Worm (Caenorhabditis elegans) whole organism, young adult: ENCODE results near the gene mbk-1.

Experiments used
- B0261.1 ChIP-seq: sonication (generic microtip); optimal IDR thresholded peaks from 2 replicates; lab custom pipeline; 2016; ENCODE audit warnings: mild to moderate bottlenecking, missing genetic modification characterization, moderate library complexity, missing compliant biosample characterization
- C17E4.6 ChIP-seq: fragments of 200-800 bp; sonication (Bioruptor generic); IDR thresholded peaks from 2 replicates; pipeline ENCODE4 v1.3.6; 2022; ENCODE audit warnings: missing genetic modification reagents, missing genetic modification characterization, missing compliant biosample characterization
- D2030.7 ChIP-seq: fragments of 200-800 bp; sonication (Bioruptor generic); IDR thresholded peaks from 2 replicates; pipeline ENCODE4 v1.3.6; 2022; ENCODE audit warnings: missing genetic modification reagents, missing genetic modification characterization, missing compliant biosample characterization
- F10E7.11 ChIP-seq: sonication (generic microtip); optimal IDR thresholded peaks from 2 replicates; lab custom pipeline; 2017; ENCODE audit warnings: mild to moderate bottlenecking, missing genetic modification characterization, moderate library complexity, missing compliant biosample characterization
- F22D6.2 ChIP-seq: sonication (generic microtip); optimal IDR thresholded peaks from 2 replicates; lab custom pipeline; 2016; ENCODE audit warnings: mild to moderate bottlenecking, missing genetic modification characterization, missing compliant biosample characterization
- F37B4.10 ChIP-seq: fragments of 200-800 bp; sonication (Bioruptor generic); IDR thresholded peaks from 2 replicates; pipeline ENCODE4 v1.3.6; 2022; ENCODE audit warnings: missing genetic modification characterization, missing compliant biosample characterization
- F55B11.4 ChIP-seq: sonication (generic microtip); optimal IDR thresholded peaks from 2 replicates; lab custom pipeline; 2016; ENCODE audit warnings: missing compliant biosample characterization, missing genetic modification characterization, borderline replicate concordance; ENCODE audit not compliant: insufficient read depth
- K12H6.12 ChIP-seq: fragments of 200-800 bp; sonication (Bioruptor generic); optimal IDR thresholded peaks from 2 replicates; lab custom pipeline; 2018; ENCODE audit warnings: mild to moderate bottlenecking, missing genetic modification characterization, missing compliant biosample characterization
- T26A5.8 ChIP-seq: sonication (generic microtip); optimal IDR thresholded peaks from 2 replicates; lab custom pipeline; 2016; ENCODE audit warnings: missing genetic modification characterization, missing compliant biosample characterization
- Y53G8AR.9 ChIP-seq: fragments of 200-800 bp; sonication (Bioruptor generic); conservative IDR thresholded peaks from 2 replicates; pipeline ENCODE4 v1.3.6; 2022; ENCODE audit warnings: missing genetic modification reagents, missing genetic modification characterization, missing compliant biosample characterization
- Y56A3A.18 ChIP-seq: fragments of 200-800 bp; sonication (Bioruptor generic); IDR thresholded peaks from 2 replicates; pipeline ENCODE4 v1.3.6; 2022; ENCODE audit warnings: missing genetic modification reagents, missing genetic modification characterization, missing compliant biosample characterization
- ama-1 ChIP-seq, 3 experiments: fragments of 150-350 bp in 1 of 3; sonication (generic microtip) in 2 of 3; optimal IDR thresholded peaks; 2 replicates each; lab custom pipeline; 2014 to 2018; ENCODE audit warnings: missing biosample characterization in 2 of 3, missing genetic modification characterization in 2 of 3, missing genetic modification reagents in 2 of 3
- aptf-2 ChIP-seq: fragments of 200-800 bp; sonication (Bioruptor generic); conservative IDR thresholded peaks from 2 replicates; pipeline ENCODE4 v1.3.6; 2022; ENCODE audit warnings: missing genetic modification reagents, missing genetic modification characterization, missing compliant biosample characterization
- atf-7 ChIP-seq: sonication (generic microtip); optimal IDR thresholded peaks from 2 replicates; lab custom pipeline; 2017; ENCODE audit warnings: mild to moderate bottlenecking, missing genetic modification characterization, missing compliant biosample characterization
- attf-5 ChIP-seq: fragments of 200-800 bp; sonication (Bioruptor generic); optimal IDR thresholded peaks from 2 replicates; lab custom pipeline; 2018; ENCODE audit warnings: mild to moderate bottlenecking, missing genetic modification characterization, missing compliant biosample characterization
- attf-6 ChIP-seq: fragments of 200-800 bp; sonication (Bioruptor generic); IDR thresholded peaks from 2 replicates; pipeline ENCODE4 v1.3.6; 2022; ENCODE audit warnings: missing genetic modification reagents, missing genetic modification characterization, missing compliant biosample characterization
- bed-2 ChIP-seq: fragments of 200-800 bp; sonication (Bioruptor generic); IDR thresholded peaks from 2 replicates; pipeline ENCODE4 v1.3.6; 2022; ENCODE audit warnings: missing genetic modification reagents, missing genetic modification characterization, missing compliant biosample characterization
- ceh-100 ChIP-seq: fragments of 200-800 bp; sonication (Bioruptor generic); IDR thresholded peaks from 2 replicates; pipeline ENCODE4 v1.3.6; 2022; ENCODE audit warnings: missing genetic modification reagents, missing genetic modification characterization, missing compliant biosample characterization
- ceh-27 ChIP-seq: fragments of 200-800 bp; sonication (Bioruptor generic); optimal IDR thresholded peaks from 2 replicates; lab custom pipeline; 2018; ENCODE audit warnings: mild to moderate bottlenecking, missing genetic modification characterization, moderate library complexity, missing compliant biosample characterization
- ceh-91 ChIP-seq: fragments of 200-800 bp; sonication (Bioruptor generic); IDR thresholded peaks from 2 replicates; pipeline ENCODE4 v1.3.6; 2022; ENCODE audit warnings: missing genetic modification reagents, missing genetic modification characterization, missing compliant biosample characterization
- dpff-1 ChIP-seq: sonication (generic microtip); optimal IDR thresholded peaks from 2 replicates; lab custom pipeline; 2017; ENCODE audit warnings: mild to moderate bottlenecking, missing genetic modification characterization, missing compliant biosample characterization
- dpl-1 ChIP-seq: fragments of 150-350 bp; optimal IDR thresholded peaks from 2 replicates; lab custom pipeline; 2014; ENCODE audit warnings: missing biosample characterization, missing genetic modification reagents, missing genetic modification characterization
- ets-4 ChIP-seq: fragments of 200-800 bp; sonication (Bioruptor generic); optimal IDR thresholded peaks from 2 replicates; lab custom pipeline; 2018; ENCODE audit warnings: mild to moderate bottlenecking, missing genetic modification characterization, missing compliant biosample characterization
- gei-17 ChIP-seq: fragments of 200-800 bp; sonication (Bioruptor generic); optimal IDR thresholded peaks from 2 replicates; lab custom pipeline; 2018; ENCODE audit warnings: mild to moderate bottlenecking, missing genetic modification characterization, missing compliant biosample characterization
- hlh-26 ChIP-seq: fragments of 200-800 bp; sonication (Bioruptor generic); conservative IDR thresholded peaks from 2 replicates; pipeline ENCODE4 v1.3.6; 2022; ENCODE audit warnings: missing genetic modification reagents, missing genetic modification characterization, missing compliant biosample characterization
- hmg-1.2 ChIP-seq: fragments of 200-800 bp; sonication (Bioruptor generic); IDR thresholded peaks from 2 replicates; pipeline ENCODE4 v1.3.6; 2022; ENCODE audit warnings: missing genetic modification reagents, missing genetic modification characterization, missing compliant biosample characterization
- hrde-1 ChIP-seq: sonication (generic microtip); optimal IDR thresholded peaks from 2 replicates; lab custom pipeline; 2016; ENCODE audit warnings: missing genetic modification characterization, mild to moderate bottlenecking, missing compliant biosample characterization, moderate library complexity, missing genotype, missing genetic modification reagents, borderline replicate concordance
- let-526 ChIP-seq: fragments of 200-800 bp; sonication (Bioruptor generic); IDR thresholded peaks from 2 replicates; pipeline ENCODE4 v1.3.6; 2022; ENCODE audit warnings: missing genetic modification reagents, missing genetic modification characterization, missing compliant biosample characterization
- madf-10 ChIP-seq: sonication (generic microtip); optimal IDR thresholded peaks from 2 replicates; lab custom pipeline; 2016; ENCODE audit warnings: mild to moderate bottlenecking, missing genetic modification characterization, missing compliant biosample characterization
- madf-3 ChIP-seq: fragments of 200-800 bp; sonication (Bioruptor generic); IDR thresholded peaks from 2 replicates; pipeline ENCODE4 v1.3.6; 2022; ENCODE audit warnings: missing genetic modification reagents, missing genetic modification characterization, missing compliant biosample characterization
- madf-8 ChIP-seq: fragments of 200-800 bp; sonication (Bioruptor generic); conservative IDR thresholded peaks from 2 replicates; pipeline ENCODE4 v1.3.6; 2022; ENCODE audit warnings: missing genetic modification reagents, missing genetic modification characterization, missing compliant biosample characterization
- mxl-1 ChIP-seq: sonication (generic microtip); optimal IDR thresholded peaks from 2 replicates; lab custom pipeline; 2016; ENCODE audit warnings: missing genetic modification characterization, missing compliant biosample characterization
- nfyb-1 ChIP-seq: fragments of 200-800 bp; sonication (Bioruptor generic); IDR thresholded peaks from 2 replicates; pipeline ENCODE4 v1.3.6; 2022; ENCODE audit warnings: missing genetic modification reagents, missing genetic modification characterization, missing compliant biosample characterization
- nhr-120 ChIP-seq: fragments of 200-800 bp; sonication (Bioruptor generic); IDR thresholded peaks from 2 replicates; pipeline ENCODE4 v1.3.6; 2022; ENCODE audit warnings: missing genetic modification characterization, missing compliant biosample characterization
- nhr-179 ChIP-seq: sonication (generic microtip); optimal IDR thresholded peaks from 2 replicates; lab custom pipeline; 2016; ENCODE audit warnings: mild to moderate bottlenecking, missing genetic modification characterization, missing compliant biosample characterization
- nhr-27 ChIP-seq: fragments of 200-800 bp; sonication (Bioruptor generic); optimal IDR thresholded peaks from 2 replicates; lab custom pipeline; 2018; ENCODE audit warnings: mild to moderate bottlenecking, missing genetic modification characterization, moderate library complexity, missing compliant biosample characterization
- nhr-80 ChIP-seq: sonication (generic microtip); optimal IDR thresholded peaks from 2 replicates; lab custom pipeline; 2016; ENCODE audit warnings: missing genetic modification characterization, missing compliant biosample characterization
- repo-1 ChIP-seq: sonication (generic microtip); optimal IDR thresholded peaks from 2 replicates; lab custom pipeline; 2017; ENCODE audit warnings: mild to moderate bottlenecking, missing genetic modification characterization, missing compliant biosample characterization
- sdz-38 ChIP-seq: sonication (generic microtip); optimal IDR thresholded peaks from 2 replicates; lab custom pipeline; 2016; ENCODE audit warnings: missing genotype, missing genetic modification characterization, missing compliant biosample characterization
- snpc-1.1 ChIP-seq: sonication (generic microtip); optimal IDR thresholded peaks from 2 replicates; lab custom pipeline; 2017; ENCODE audit warnings: missing genetic modification characterization, mild to moderate bottlenecking, missing compliant biosample characterization, antibody characterized with exemption, moderate library complexity, missing genotype, missing genetic modification reagents; ENCODE audit not compliant: insufficient read depth
- snpc-1.3 ChIP-seq: sonication (generic microtip); optimal IDR thresholded peaks from 2 replicates; lab custom pipeline; 2017; ENCODE audit warnings: missing genetic modification characterization, mild to moderate bottlenecking, missing compliant biosample characterization, antibody characterized with exemption, moderate library complexity, missing genotype, missing genetic modification reagents; ENCODE audit not compliant: insufficient read depth
- somi-1 ChIP-seq: fragments of 200-800 bp; sonication (Bioruptor generic); optimal IDR thresholded peaks from 2 replicates; lab custom pipeline; 2018; ENCODE audit warnings: mild to moderate bottlenecking, missing genetic modification characterization, missing compliant biosample characterization
- tbp1 ChIP-seq: fragments of 200-800 bp; sonication (Bioruptor generic); optimal IDR thresholded peaks from 2 replicates; lab custom pipeline; 2018; ENCODE audit warnings: mild to moderate bottlenecking, missing genetic modification characterization, missing compliant biosample characterization
- tbx-9 ChIP-seq: sonication (generic microtip); optimal IDR thresholded peaks from 2 replicates; lab custom pipeline; 2016; ENCODE audit warnings: borderline replicate concordance, missing genetic modification characterization, inconsistent platforms, missing compliant biosample characterization
- unc-130 ChIP-seq: sonication (generic microtip); optimal IDR thresholded peaks from 2 replicates; lab custom pipeline; 2016; ENCODE audit warnings: missing genetic modification reagents, missing genetic modification characterization, missing compliant biosample characterization
- ztf-25 ChIP-seq: fragments of 200-800 bp; sonication (Bioruptor generic); IDR thresholded peaks from 2 replicates; pipeline ENCODE4 v1.3.6; 2022; ENCODE audit warnings: missing genetic modification reagents, missing genetic modification characterization, missing compliant biosample characterization
- ztf-26 ChIP-seq: sonication (generic microtip); optimal IDR thresholded peaks from 2 replicates; lab custom pipeline; 2017; ENCODE audit warnings: missing genetic modification characterization, missing compliant biosample characterization
- ztf-3 ChIP-seq: fragments of 200-800 bp; sonication (Bioruptor generic); optimal IDR thresholded peaks from 2 replicates; lab custom pipeline; 2018; ENCODE audit warnings: mild to moderate bottlenecking, missing genetic modification characterization, missing compliant biosample characterization

mbk-1 gene

ce11 chrX:14790320-14791048 lies 33.9 kb downstream of the mbk-1 start, which contains the start of gene tatn-1 (continued):
- no peak for TF ChIP-seq bed-2 (GFP tag; lab: Robert Waterston, UW)
- TF ChIP-seq Y56A3A.18 (GFP tag; lab: Robert Waterston, UW), result no peak
- TF ChIP-seq ets-4 (GFP tag; lab: Kevin White, UChicago), result peak; percentile 90
- no peak for TF ChIP-seq ztf-25 (GFP tag; lab: Robert Waterston, UW)
- TF ChIP-seq F55B11.4, result no peak
- peak; percentile 94 for TF ChIP-seq atf-7 (tag; lab: Kevin White, UChicago)
- TF ChIP-seq attf-6, result no peak
- TF ChIP-seq ceh-100, result no peak
- no peak for TF ChIP-seq madf-3 (GFP tag; lab: Robert Waterston, UW)
- TF ChIP-seq tbx-9, result no peak
- no peak for TF ChIP-seq hlh-26
- TF ChIP-seq unc-130, result no peak
- peak; percentile 99 for TF ChIP-seq nhr-80 (tag; lab: Kevin White, UChicago)
- no peak for TF ChIP-seq let-526 (GFP tag; lab: Robert Waterston, UW)
- peak; percentile 86 for TF ChIP-seq ztf-26
- no peak for TF ChIP-seq repo-1
- peak; percentile 42 for TF ChIP-seq tbp1 (GFP tag; lab: Kevin White, UChicago)
- TF ChIP-seq aptf-2 (GFP tag; lab: Robert Waterston, UW), result no peak
- TF ChIP-seq F10E7.11 (tag; lab: Kevin White, UChicago), result no peak
- no peak for TF ChIP-seq nhr-179 (tag; lab: Kevin White, UChicago)
- TF ChIP-seq mxl-1 (tag; lab: Kevin White, UChicago), result no peak
- no peak for TF ChIP-seq ztf-3 (GFP tag; lab: Kevin White, UChicago)
- no peak for TF ChIP-seq D2030.7 (GFP tag; lab: Robert Waterston, UW)
- no peak for TF ChIP-seq sdz-38
- no peak for TF ChIP-seq snpc-1.3 (tag; lab: Kevin White, UChicago)
- TF ChIP-seq somi-1 (GFP tag; lab: Kevin White, UChicago), result peak; percentile 59
- TF ChIP-seq Y53G8AR.9 (GFP tag; lab: Robert Waterston, UW), result no peak
- no peak for TF ChIP-seq attf-5 (GFP tag; lab: Kevin White, UChicago)
- TF ChIP-seq nfyb-1, result no peak; the same call in 1 of the 2 replicates
- TF ChIP-seq gei-17 (GFP tag; lab: Kevin White, UChicago), result peak; percentile 18
- TF ChIP-seq ama-1 (optimal IDR thresholded peaks at IDR 0.05; lab: Kevin White, UChicago), result no peak
- TF ChIP-seq ama-1 (GFP tag; optimal IDR thresholded peaks at IDR 0.05; lab: Kevin White, UChicago), result no peak
- TF ChIP-seq dpff-1 (tag; lab: Kevin White, UChicago), result no peak
- no peak for TF ChIP-seq nhr-27 (tag; lab: Kevin White, UChicago)
- peak; percentile 60 for TF ChIP-seq madf-10 (tag; lab: Kevin White, UChicago)
- TF ChIP-seq ceh-27 (GFP tag; lab: Kevin White, UChicago), result no peak
- TF ChIP-seq dpl-1 (GFP tag; lab: Kevin White, UChicago), result no peak
- no peak for TF ChIP-seq ceh-91 (GFP tag; lab: Robert Waterston, UW)
- no peak for TF ChIP-seq hrde-1
- TF ChIP-seq F37B4.10 (GFP tag; lab: Robert Waterston, UW), result 0 out of 2 replicates have a peak, but pooled peaks have one; percentile 66
- no peak for TF ChIP-seq B0261.1 (tag; lab: Kevin White, UChicago)
- TF ChIP-seq nhr-120 (GFP tag; lab: Robert Waterston, UW), result no peak
- TF ChIP-seq C17E4.6, result no peak
- TF ChIP-seq madf-8 (GFP tag; lab: Robert Waterston, UW), result no peak
- TF ChIP-seq K12H6.12 (tag; lab: Kevin White, UChicago), result no peak
- peak; percentile 53; the same call in 1 of the 2 replicates for TF ChIP-seq hmg-1.2 (GFP tag; lab: Robert Waterston, UW)
- TF ChIP-seq F22D6.2 (tag; lab: Kevin White, UChicago), result peak; percentile 51
- TF ChIP-seq snpc-1.1 (tag; lab: Kevin White, UChicago), result no peak
- TF ChIP-seq T26A5.8 (tag; lab: Kevin White, UChicago), result no peak
